Fruit fly (Drosophila melanogaster): ENCODE results near the gene Fdx2.

The Fdx2 gene

dm6 chr3L:4313299-4313698 lies 21.0 kb downstream of the Fdx2 start, which contains the start of gene Claspin (continued):
- TF ChIP-seq CG10543 (GFP tag; optimal IDR thresholded peaks at IDR 0.05) = no peak
- TF ChIP-seq Rfx (GFP tag; IDR thresholded peaks at IDR 0.05) = peak; percentile 75
- TF ChIP-seq ato (GFP tag; IDR thresholded peaks at IDR 0.05; ENCODE audit: partially characterized antibody) = no peak
- no peak for TF ChIP-seq zfh1 (GFP tag; IDR thresholded peaks at IDR 0.05)
- TF ChIP-seq CG31224 (GFP tag; IDR thresholded peaks at IDR 0.05) = no peak
- TF ChIP-seq hbn (GFP tag; IDR thresholded peaks at IDR 0.05; ENCODE audit: partially characterized antibody) = no peak
- TF ChIP-seq C15 (GFP tag; IDR thresholded peaks at IDR 0.05) = no peak
- peak; percentile 44 for TF ChIP-seq Chrac-16 (GFP tag; optimal IDR thresholded peaks at IDR 0.05)
- peak; percentile 5 for TF ChIP-seq CG16863 (GFP tag; optimal IDR thresholded peaks at IDR 0.05)
- TF ChIP-seq Vsx1 (GFP tag; optimal IDR thresholded peaks at IDR 0.05) = no peak
- TF ChIP-seq Nf-YC (tag; optimal IDR thresholded peaks at IDR 0.05) = peak; percentile 9
- TF ChIP-seq Dbx (GFP tag; IDR thresholded peaks at IDR 0.05) = peak; percentile 26; the same call in 1 of the 3 replicates
- TF ChIP-seq Usf (GFP tag; optimal IDR thresholded peaks at IDR 0.05) = no peak
- no peak for TF ChIP-seq Eip74EF (GFP tag; optimal IDR thresholded peaks at IDR 0.05)
- no peak for TF ChIP-seq CG3838 (GFP tag; optimal IDR thresholded peaks at IDR 0.05)
- TF ChIP-seq CG6175 (GFP tag; IDR thresholded peaks at IDR 0.05) = no peak
- no peak for TF ChIP-seq Ravus (GFP tag; IDR thresholded peaks at IDR 0.05)
- no peak for TF ChIP-seq CG18011 (GFP tag; optimal IDR thresholded peaks at IDR 0.05)
- peak; percentile 37; the same call in 1 of the 3 replicates for TF ChIP-seq CG6791 (GFP tag; IDR thresholded peaks at IDR 0.05; ENCODE audit: partially characterized antibody)
- TF ChIP-seq Dfd (GFP tag; optimal IDR thresholded peaks at IDR 0.05) = no peak
- peak; percentile 66; the same call in 1 of the 2 replicates for TF ChIP-seq E2f1 (GFP tag; IDR thresholded peaks at IDR 0.05)
- TF ChIP-seq CG14441 (GFP tag; IDR thresholded peaks at IDR 0.05) = no peak
- peak; percentile 25 for TF ChIP-seq CG13424 (tag; optimal IDR thresholded peaks at IDR 0.05)
- TF ChIP-seq psq (GFP tag; optimal IDR thresholded peaks at IDR 0.05) = no peak
- TF ChIP-seq Abd-B (GFP tag; optimal IDR thresholded peaks at IDR 0.05) = no peak
- no peak for TF ChIP-seq lbe (GFP tag; optimal IDR thresholded peaks at IDR 0.05)
- no peak for TF ChIP-seq Sin3A (optimal IDR thresholded peaks at IDR 0.05)
- TF ChIP-seq CG17612 (GFP tag; IDR thresholded peaks at IDR 0.05) = no peak
- TF ChIP-seq NC2β (GFP tag; optimal IDR thresholded peaks at IDR 0.05) = no peak
- no peak for TF ChIP-seq bigmax (GFP tag; optimal IDR thresholded peaks at IDR 0.05)
- TF ChIP-seq CG17802 (tag; optimal IDR thresholded peaks at IDR 0.05) = no peak
- no peak for TF ChIP-seq Atf-2 (GFP tag; optimal IDR thresholded peaks at IDR 0.05)
- no peak for TF ChIP-seq CG3995 (GFP tag; optimal IDR thresholded peaks at IDR 0.05)
- TF ChIP-seq grn (GFP tag; optimal IDR thresholded peaks at IDR 0.05) = no peak
- TF ChIP-seq Scr (GFP tag; IDR thresholded peaks at IDR 0.05; ENCODE audit: partially characterized antibody) = no peak
- TF ChIP-seq CG9727 (GFP tag; optimal IDR thresholded peaks at IDR 0.05) = no peak
- no peak for TF ChIP-seq CG10431 (GFP tag; optimal IDR thresholded peaks at IDR 0.05)
- no peak for TF ChIP-seq CG3726 (GFP tag; IDR thresholded peaks at IDR 0.05)
- TF ChIP-seq CG1602 (GFP tag; optimal IDR thresholded peaks at IDR 0.05) = peak; percentile 27
- peak; percentile 66 for TF ChIP-seq CG9797 (GFP tag; optimal IDR thresholded peaks at IDR 0.05)
- TF ChIP-seq CG11456 (GFP tag; IDR thresholded peaks at IDR 0.05) = peak; percentile 20; the same call in 1 of the 3 replicates
- peak; percentile 40 for TF ChIP-seq CG12391 (tag; optimal IDR thresholded peaks at IDR 0.05)
- TF ChIP-seq E2f2 (GFP tag; IDR thresholded peaks at IDR 0.05) = peak; percentile 98
- TF ChIP-seq CG8388 (GFP tag; optimal IDR thresholded peaks at IDR 0.05) = no peak
- peak; percentile 15 for TF ChIP-seq Ssrp (tag; optimal IDR thresholded peaks at IDR 0.05)
- no peak for TF ChIP-seq row (GFP tag; IDR thresholded peaks at IDR 0.05)
- peak; percentile 34 for TF ChIP-seq CG2116 (GFP tag; optimal IDR thresholded peaks at IDR 0.05)
- TF ChIP-seq HLH54F (GFP tag; optimal IDR thresholded peaks at IDR 0.05) = peak; percentile 53
- TF ChIP-seq CG8478 (optimal IDR thresholded peaks at IDR 0.05) = no peak
- TF ChIP-seq CG10321 (GFP tag; IDR thresholded peaks at IDR 0.05) = no peak
- no peak for TF ChIP-seq Atf3 (GFP tag; optimal IDR thresholded peaks at IDR 0.05)
- TF ChIP-seq Xrp1 (GFP tag; IDR thresholded peaks at IDR 0.05) = peak; percentile 62
